Worm (Caenorhabditis elegans) whole organism, L4 larva: ENCODE measurements around the gene F54B8.1.

Experiments used
- F10B5.3 ChIP-seq: sonication (generic microtip); optimal IDR thresholded peaks from 2 replicates; lab custom pipeline; 2016; ENCODE audit warnings: mild to moderate bottlenecking, missing genetic modification characterization, missing compliant biosample characterization
- R02D3.7 ChIP-seq: fragments of 150-350 bp; sonication (generic microtip); optimal IDR thresholded peaks from 3 replicates; lab custom pipeline; 2014; ENCODE audit warnings: missing biosample characterization, missing genetic modification characterization
- Y48G9A.11 ChIP-seq: fragments of 200-800 bp; sonication (Bioruptor generic); IDR thresholded peaks from 2 replicates; pipeline ENCODE4 v1.3.6; 2022; ENCODE audit warnings: missing genetic modification reagents, missing genetic modification characterization, missing compliant biosample characterization
- Y5F2A.4 ChIP-seq: fragments of 200-800 bp; sonication (Bioruptor generic); optimal IDR thresholded peaks from 2 replicates; lab custom pipeline; 2018; ENCODE audit warnings: mild to moderate bottlenecking, missing genetic modification characterization, missing compliant biosample characterization
- aha-1 ChIP-seq: fragments of 150-350 bp; peaks from one replicate; lab custom pipeline; 2014; ENCODE audit warnings: missing biosample characterization, missing genetic modification characterization
- arid-1 ChIP-seq: fragments of 200-800 bp; sonication (Bioruptor generic); conservative IDR thresholded peaks from 2 replicates; pipeline ENCODE4 v1.3.6; 2022; ENCODE audit warnings: missing genetic modification reagents, missing genetic modification characterization, missing compliant biosample characterization
- ceh-28 ChIP-seq: fragments of 150-350 bp; optimal IDR thresholded peaks from 2 replicates; lab custom pipeline; 2014; ENCODE audit warnings: missing biosample characterization, missing genetic modification reagents, missing genetic modification characterization
- ceh-32 ChIP-seq: sonication (generic microtip); optimal IDR thresholded peaks from 2 replicates; lab custom pipeline; 2016; ENCODE audit warnings: mild to moderate bottlenecking, missing genetic modification characterization, missing compliant biosample characterization; ENCODE audit not compliant: poor library complexity
- ceh-82 ChIP-seq: sonication (generic microtip); optimal IDR thresholded peaks from 2 replicates; lab custom pipeline; 2017; ENCODE audit warnings: missing biosample characterization, missing genetic modification characterization
- ces-1 ChIP-seq: fragments of 150-350 bp; sonication (generic microtip); optimal IDR thresholded peaks from 4 replicates; lab custom pipeline; 2014; ENCODE audit warnings: missing biosample characterization, missing genetic modification reagents, missing genetic modification characterization
- daf-12 ChIP-seq: fragments of 150-350 bp; optimal IDR thresholded peaks from 2 replicates; lab custom pipeline; 2014; ENCODE audit warnings: missing biosample characterization, missing genetic modification reagents, missing genetic modification characterization
- dmd-6 ChIP-seq: fragments of 200-800 bp; sonication (Bioruptor generic); IDR thresholded peaks from 2 replicates; pipeline ENCODE4 v1.3.6; 2022; ENCODE audit warnings: missing genetic modification reagents, missing genetic modification characterization, missing compliant biosample characterization
- duxl-1 ChIP-seq: sonication (generic microtip); optimal IDR thresholded peaks from 2 replicates; lab custom pipeline; 2016; ENCODE audit warnings: mild to moderate bottlenecking, missing genetic modification characterization, moderate library complexity, missing compliant biosample characterization; ENCODE audit not compliant: poor library complexity
- fkh-10 ChIP-seq: fragments of 150-350 bp; optimal IDR thresholded peaks from 2 replicates; lab custom pipeline; 2014; ENCODE audit warnings: missing biosample characterization, missing genetic modification reagents, missing genetic modification characterization
- hlh-30 ChIP-seq: sonication (generic microtip); optimal IDR thresholded peaks from 2 replicates; lab custom pipeline; 2017; ENCODE audit warnings: antibody characterized with exemption, mild to moderate bottlenecking, missing genetic modification characterization, missing compliant biosample characterization; ENCODE audit not compliant: insufficient read depth
- hmg-1.1 ChIP-seq: fragments of 200-800 bp; sonication (Bioruptor generic); IDR thresholded peaks from 2 replicates; pipeline ENCODE4 v1.3.6; 2022; ENCODE audit warnings: missing genetic modification reagents, missing genetic modification characterization, missing compliant biosample characterization
- jun-1 ChIP-seq: fragments of 150-350 bp; optimal IDR thresholded peaks from 2 replicates; lab custom pipeline; 2014; ENCODE audit warnings: missing biosample characterization, missing genetic modification reagents, missing genetic modification characterization
- lin-1 ChIP-seq: fragments of 200-800 bp; sonication (Bioruptor generic); IDR thresholded peaks from 2 replicates; pipeline ENCODE4 v1.3.6; 2022; ENCODE audit warnings: missing genetic modification reagents, missing genetic modification characterization, missing compliant biosample characterization
- lin-13 ChIP-seq: fragments of 150-350 bp; optimal IDR thresholded peaks from 2 replicates; lab custom pipeline; 2014; ENCODE audit warnings: missing biosample characterization, missing genetic modification reagents, missing genetic modification characterization
- lin-38 ChIP-seq: fragments of 200-800 bp; sonication (Bioruptor generic); IDR thresholded peaks from 2 replicates; pipeline ENCODE4 v1.3.6; 2022; ENCODE audit warnings: missing genetic modification reagents, missing genetic modification characterization, missing compliant biosample characterization
- mdl-1 ChIP-seq, 2 experiments: fragments of 150-350 bp in 1 of 2; sonication (generic microtip) in 1 of 2; optimal IDR thresholded peaks; 2 replicates each; lab custom pipeline; 2014 to 2017; ENCODE audit warnings: missing biosample characterization in 2 of 2, missing genetic modification characterization in 2 of 2
- mdt-29 ChIP-seq: fragments of 200-800 bp; sonication (Bioruptor generic); IDR thresholded peaks from 2 replicates; pipeline ENCODE4 v1.3.6; 2022; ENCODE audit warnings: missing genetic modification reagents, missing genetic modification characterization, missing compliant biosample characterization
- mep-1 ChIP-seq: fragments of 150-350 bp; sonication (generic microtip); optimal IDR thresholded peaks from 3 replicates; lab custom pipeline; 2014; ENCODE audit warnings: missing biosample characterization, missing genetic modification characterization
- mes-2 ChIP-seq: sonication (generic microtip); optimal IDR thresholded peaks from 2 replicates; lab custom pipeline; 2016; ENCODE audit warnings: missing genotype, mild to moderate bottlenecking, missing genetic modification characterization, missing compliant biosample characterization; ENCODE audit not compliant: poor library complexity, severe bottlenecking
- mxl-2 ChIP-seq: fragments of 200-800 bp; sonication (Bioruptor generic); conservative IDR thresholded peaks from 2 replicates; pipeline ENCODE4 v1.3.6; 2022; ENCODE audit warnings: missing genetic modification reagents, missing genetic modification characterization, missing compliant biosample characterization
- mxl-3 ChIP-seq: fragments of 200-800 bp; sonication (Bioruptor generic); optimal IDR thresholded peaks from 2 replicates; lab custom pipeline; 2018; ENCODE audit warnings: mild to moderate bottlenecking, missing genetic modification characterization, missing compliant biosample characterization
- nhr-10 ChIP-seq: fragments of 150-350 bp; optimal IDR thresholded peaks from 2 replicates; lab custom pipeline; 2014; ENCODE audit warnings: missing biosample characterization, missing genetic modification characterization
- nhr-102 ChIP-seq: sonication (generic microtip); optimal IDR thresholded peaks from 2 replicates; lab custom pipeline; 2016; ENCODE audit warnings: mild to moderate bottlenecking, missing genetic modification characterization, moderate library complexity, missing compliant biosample characterization
- nhr-11 ChIP-seq: fragments of 150-350 bp; optimal IDR thresholded peaks from 2 replicates; lab custom pipeline; 2014; ENCODE audit warnings: missing biosample characterization, missing genetic modification characterization
- nhr-25 ChIP-seq: sonication (generic microtip); optimal IDR thresholded peaks from 2 replicates; lab custom pipeline; 2017; ENCODE audit warnings: missing genetic modification characterization, mild to moderate bottlenecking, missing compliant biosample characterization, antibody characterized with exemption, moderate library complexity, borderline replicate concordance; ENCODE audit not compliant: insufficient read depth
- nhr-48 ChIP-seq: sonication (generic microtip); optimal IDR thresholded peaks from 2 replicates; lab custom pipeline; 2016; ENCODE audit warnings: mild to moderate bottlenecking, missing genetic modification characterization, missing compliant biosample characterization
- nhr-6 ChIP-seq: fragments of 150-350 bp; optimal IDR thresholded peaks from 2 replicates; lab custom pipeline; 2014; ENCODE audit warnings: missing biosample characterization, missing genetic modification characterization
- nhr-77 ChIP-seq: fragments of 150-350 bp; optimal IDR thresholded peaks from 2 replicates; lab custom pipeline; 2014; ENCODE audit warnings: missing biosample characterization, missing genetic modification characterization
- php-3 ChIP-seq: fragments of 200-800 bp; sonication (Bioruptor generic); IDR thresholded peaks from 2 replicates; pipeline ENCODE4 v1.3.6; 2022; ENCODE audit warnings: missing genetic modification reagents, missing genetic modification characterization, missing compliant biosample characterization
- rbr-2 ChIP-seq: sonication (generic microtip); optimal IDR thresholded peaks from 2 replicates; lab custom pipeline; 2016; ENCODE audit warnings: missing genotype, missing genetic modification characterization, missing compliant biosample characterization
- skn-1 ChIP-seq: fragments of 150-350 bp; optimal IDR thresholded peaks from 2 replicates; lab custom pipeline; 2014; ENCODE audit warnings: missing biosample characterization, missing genetic modification characterization
- snpc-1.2 ChIP-seq: fragments of 200-800 bp; sonication (Bioruptor generic); IDR thresholded peaks from 2 replicates; pipeline ENCODE4 v1.3.6; 2022; ENCODE audit warnings: missing genetic modification reagents, missing genetic modification characterization, missing compliant biosample characterization
- spr-1 ChIP-seq: sonication (generic microtip); optimal IDR thresholded peaks from 2 replicates; lab custom pipeline; 2016; ENCODE audit warnings: mild to moderate bottlenecking, missing genetic modification characterization, missing compliant biosample characterization
- spr-3 ChIP-seq: fragments of 200-800 bp; sonication (Bioruptor generic); optimal IDR thresholded peaks from 2 replicates; lab custom pipeline; 2018; ENCODE audit warnings: mild to moderate bottlenecking, missing genetic modification characterization, missing compliant biosample characterization
- tag-97 ChIP-seq: fragments of 200-800 bp; sonication (Bioruptor generic); IDR thresholded peaks from 2 replicates; pipeline ENCODE4 v1.3.6; 2022; ENCODE audit warnings: missing genetic modification characterization, missing compliant biosample characterization
- tra-1 ChIP-seq: fragments of 200-800 bp; sonication (Bioruptor generic); IDR thresholded peaks from 2 replicates; pipeline ENCODE4 v1.3.6; 2022; ENCODE audit warnings: missing genetic modification reagents, missing genetic modification characterization, missing compliant biosample characterization
- unc-130 ChIP-seq: sonication (generic microtip); optimal IDR thresholded peaks from 2 replicates; lab custom pipeline; 2016; ENCODE audit warnings: missing genetic modification reagents, missing genetic modification characterization, missing compliant biosample characterization
- vab-7 ChIP-seq: fragments of 200-800 bp; sonication (Bioruptor generic); IDR thresholded peaks from 2 replicates; pipeline ENCODE4 v1.3.6; 2022; ENCODE audit warnings: missing genetic modification reagents, missing genetic modification characterization, missing compliant biosample characterization
- zag-1 ChIP-seq: fragments of 150-350 bp; optimal IDR thresholded peaks from 2 replicates; lab custom pipeline; 2014; ENCODE audit warnings: missing biosample characterization, missing genetic modification characterization
- zfp-2 ChIP-seq: sonication (generic microtip); optimal IDR thresholded peaks from 2 replicates; lab custom pipeline; 2016; ENCODE audit warnings: mild to moderate bottlenecking, missing genetic modification characterization, missing compliant biosample characterization
- zip-2 ChIP-seq: fragments of 150-350 bp; optimal IDR thresholded peaks from 2 replicates; lab custom pipeline; 2014; ENCODE audit warnings: missing biosample characterization, missing genetic modification characterization
- ztf-11 ChIP-seq: fragments of 150-350 bp; optimal IDR thresholded peaks from 2 replicates; lab custom pipeline; 2014; ENCODE audit warnings: missing biosample characterization, missing genetic modification characterization
- ztf-7 ChIP-seq: fragments of 150-350 bp; optimal IDR thresholded peaks from 2 replicates; lab custom pipeline; 2014; ENCODE audit warnings: missing biosample characterization, missing genetic modification characterization

The F54B8.1 gene

ce11 chrV:15810446-15810845, at the start of gene F54B8.1:
TSS of gene F54B8.1 (plus strand) at chrV:15810746.
- TF ChIP-seq ceh-32 (no peak), lin-38 (GFP tag; lab: Robert Waterston, UW) (no peak), ztf-11 (tag; lab: Kevin White, UChicago) (no peak), nhr-77 (no peak), lin-13 (GFP tag; lab: Kevin White, UChicago) (no peak), nhr-48 (tag; lab: Kevin White, UChicago) (no peak), spr-1 (tag; lab: Kevin White, UChicago) (no peak), Y48G9A.11 (GFP tag; lab: Robert Waterston, UW) (no peak), mxl-3 (GFP tag; lab: Kevin White, UChicago) (no peak), dmd-6 (GFP tag; lab: Robert Waterston, UW) (no peak), lin-1 (GFP tag; lab: Robert Waterston, UW) (no peak), ceh-82 (tag; lab: Kevin White, UChicago) (no peak), ztf-7 (tag; lab: Kevin White, UChicago) (no peak)

- peak; percentile 75 for TF ChIP-seq Y48G9A.11 (GFP tag; lab: Robert Waterston, UW)
- TF ChIP-seq zip-2 (tag; lab: Kevin White, UChicago): peak; percentile 76
- peak in 1 of 2 experiments; percentile 21 for TF ChIP-seq mdl-1 (tag; optimal IDR thresholded peaks at IDR 0.05; lab: Kevin White, UChicago)
- no peak for TF ChIP-seq ztf-11 (tag; lab: Kevin White, UChicago)
- peak; percentile 43; the same call in 1 of the 2 replicates for TF ChIP-seq vab-7
- no peak for TF ChIP-seq tag-97 (GFP tag; lab: Robert Waterston, UW)
- peak; percentile 68; the same call in 1 of the 2 replicates for TF ChIP-seq php-3
- TF ChIP-seq lin-1 (GFP tag; lab: Robert Waterston, UW): peak; percentile 55; the same call in 1 of the 2 replicates
- TF ChIP-seq R02D3.7 (tag; lab: Kevin White, UChicago): no peak
- TF ChIP-seq fkh-10 (GFP tag; lab: Kevin White, UChicago): peak; percentile 79
- peak; percentile 70 for TF ChIP-seq snpc-1.2 (GFP tag; lab: Robert Waterston, UW)
- TF ChIP-seq tra-1 (GFP tag; lab: Robert Waterston, UW): peak; percentile 88
- peak; percentile 79 for TF ChIP-seq nhr-11
- peak; percentile 73 for TF ChIP-seq spr-3
- no peak for TF ChIP-seq daf-12 (tag; lab: Kevin White, UChicago)
- TF ChIP-seq lin-38 (GFP tag; lab: Robert Waterston, UW): peak; percentile 90
- TF ChIP-seq nhr-48 (tag; lab: Kevin White, UChicago): peak; percentile 75
- peak; percentile 62 for TF ChIP-seq jun-1 (tag; lab: Kevin White, UChicago)
- peak; percentile 92 for TF ChIP-seq nhr-102
- TF ChIP-seq zfp-2 (tag; lab: Kevin White, UChicago): peak; percentile 10
- peak; percentile 40 for TF ChIP-seq Y5F2A.4
- TF ChIP-seq mep-1: peak; percentile 94
- TF ChIP-seq mdt-29 (GFP tag; lab: Robert Waterston, UW): no peak
- peak; percentile 6 for TF ChIP-seq ces-1 (GFP tag; lab: Kevin White, UChicago)
- TF ChIP-seq hlh-30: peak; percentile 78
- TF ChIP-seq rbr-2 (tag; lab: Kevin White, UChicago): peak; percentile 88
- 0 out of 2 replicates have a peak, but pooled peaks have one; percentile 37 for TF ChIP-seq arid-1 (GFP tag; lab: Robert Waterston, UW)
- TF ChIP-seq hmg-1.1 (GFP tag; lab: Robert Waterston, UW): peak; percentile 79
- peak; percentile 93 for TF ChIP-seq mes-2
- TF ChIP-seq mxl-2 (GFP tag; lab: Robert Waterston, UW): no peak
- no peak for TF ChIP-seq unc-130 (GFP tag; lab: Kevin White, UChicago)
- TF ChIP-seq skn-1 (tag; lab: Kevin White, UChicago): no peak
- TF ChIP-seq lin-13 (GFP tag; lab: Kevin White, UChicago): peak; percentile 83
- peak; percentile 92 for TF ChIP-seq duxl-1 (tag; lab: Kevin White, UChicago)
- TF ChIP-seq nhr-6: peak; percentile 61
- peak; percentile 9 for TF ChIP-seq nhr-25 (tag; lab: Kevin White, UChicago)
- peak; percentile 71 for TF ChIP-seq F10B5.3
- TF ChIP-seq nhr-10 (tag; lab: Kevin White, UChicago): no peak
- no peak for TF ChIP-seq zag-1 (tag; lab: Kevin White, UChicago)
- TF ChIP-seq spr-1 (tag; lab: Kevin White, UChicago): peak; percentile 78
- no peak for TF ChIP-seq ceh-28
- TF ChIP-seq nhr-77: peak; percentile 90
- TF ChIP-seq aha-1 (tag; lab: Kevin White, UChicago): peak; percentile 76
These were observed 44.4 kb upstream of the F54B8.1 start, which contains the start of the genes haf-3 and F57A10.2 for ce11 chrV:15766122-15766594. TSS of gene haf-3 (minus strand) at chrV:15766172. TSS of gene F57A10.2 (plus strand) at chrV:15766575.
